Worm (Caenorhabditis elegans) whole organism, L3 larva: ENCODE measurements around the gene C16C8.8.
A peak's percentile ranks its signal among the peaks of the same experiment; 100 is the strongest.

Experiments
- R02D3.7 ChIP-seq: fragments of 150-350 bp; optimal IDR thresholded peaks from 2 replicates; lab custom pipeline; 2014; ENCODE audit warnings: missing biosample characterization, missing genetic modification characterization
- jun-1 ChIP-seq: fragments of 150-350 bp; optimal IDR thresholded peaks from 2 replicates; lab custom pipeline; 2014; ENCODE audit warnings: missing biosample characterization, missing genetic modification reagents, missing genetic modification characterization

- TF ChIP-seq jun-1 (no peak), R02D3.7 (tag; lab: Kevin White, UChicago) (peak; percentile 29)
These were observed 41.2 kb upstream of the C16C8.8 start, which contains the start of the genes col-71 and Y49F6B.2 for ce11 chrII:3502520-3503323.
